Worm (Caenorhabditis elegans) whole organism, midembryonic: ENCODE results near the gene T07F10.5.

Experiments
- T22C8.4 ChIP-seq: fragments of 200-800 bp; sonication (Bioruptor generic); IDR thresholded peaks from 2 replicates; pipeline ENCODE4 v1.3.6; 2022; ENCODE audit warnings: missing genetic modification characterization, missing compliant biosample characterization
- cog-1 ChIP-seq: sonication (generic microtip); optimal IDR thresholded peaks from 2 replicates; lab custom pipeline; 2016; ENCODE audit warnings: missing genetic modification characterization, missing compliant biosample characterization
- flt-1 ChIP-seq: fragments of 200-800 bp; sonication (Bioruptor generic); IDR thresholded peaks from 2 replicates; pipeline ENCODE4 v1.3.6; 2022; ENCODE audit warnings: missing genetic modification characterization, missing compliant biosample characterization
- klf-2 ChIP-seq: fragments of 200-800 bp; sonication (Bioruptor generic); conservative IDR thresholded peaks from 2 replicates; pipeline ENCODE4 v1.3.6; 2022; ENCODE audit warnings: missing genetic modification reagents, missing genetic modification characterization, missing compliant biosample characterization
- med-1 ChIP-seq: sonication (generic microtip); optimal IDR thresholded peaks from 2 replicates; lab custom pipeline; 2017; ENCODE audit warnings: missing genetic modification characterization, mild to moderate bottlenecking, missing compliant biosample characterization, antibody characterized with exemption, missing genetic modification reagents; ENCODE audit not compliant: insufficient read depth
- ref-1 ChIP-seq: fragments of 200-800 bp; sonication (Bioruptor generic); conservative IDR thresholded peaks from 2 replicates; pipeline ENCODE4 v1.3.6; 2022; ENCODE audit warnings: missing genetic modification reagents, missing genetic modification characterization, missing compliant biosample characterization
- tab-1 ChIP-seq: fragments of 200-800 bp; sonication (Bioruptor generic); IDR thresholded peaks from 2 replicates; pipeline ENCODE4 v1.3.6; 2022; ENCODE audit warnings: missing genetic modification characterization, missing compliant biosample characterization
- ztf-23 ChIP-seq: fragments of 200-800 bp; sonication (Bioruptor generic); IDR thresholded peaks from 2 replicates; pipeline ENCODE4 v1.3.6; 2022; ENCODE audit warnings: missing genetic modification reagents, missing genetic modification characterization, missing compliant biosample characterization
- ztf-29 ChIP-seq: fragments of 200-800 bp; sonication (Bioruptor generic); IDR thresholded peaks from 2 replicates; pipeline ENCODE4 v1.3.6; 2022; ENCODE audit warnings: missing genetic modification reagents, missing genetic modification characterization, missing compliant biosample characterization

T07F10.5 gene

DNA sequence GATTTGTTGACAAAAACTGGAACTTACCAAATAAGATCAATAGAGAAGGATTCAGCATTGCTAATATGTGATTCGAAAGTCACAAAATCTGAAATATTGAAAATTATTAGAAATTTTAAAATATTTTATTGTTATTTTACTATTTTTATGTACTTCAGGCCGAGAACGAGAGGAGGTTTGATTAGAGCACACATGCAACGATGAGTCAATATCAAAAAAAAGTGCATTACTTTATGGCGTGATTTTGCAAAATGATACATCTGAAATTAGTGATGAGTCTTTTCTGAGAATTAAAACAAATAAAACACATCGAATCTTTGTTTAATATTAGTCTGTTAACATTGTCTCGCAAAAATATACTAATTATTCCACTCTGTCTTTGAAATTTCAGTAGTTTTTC, 21.0 kb upstream of the T07F10.5 start:
- TF ChIP-seq klf-2 (GFP tag; lab: Robert Waterston, UW) (no peak), T22C8.4 (no peak), ztf-29 (no peak), cog-1 (tag; lab: Kevin White, UChicago) (no peak), med-1 (no peak), tab-1 (GFP tag; lab: Robert Waterston, UW) (no peak), ref-1 (no peak), ztf-23 (GFP tag; lab: Robert Waterston, UW) (no peak), flt-1 (GFP tag; lab: Robert Waterston, UW) (no peak)

- TF ChIP-seq tab-1 (GFP tag; lab: Robert Waterston, UW) = no peak
- TF ChIP-seq ztf-23 (GFP tag; lab: Robert Waterston, UW) = no peak
- TF ChIP-seq med-1 = no peak
Measured at ce11 chrV:12845247-12845646, 20.5 kb upstream of the T07F10.5 start, which contains the start of gene C44H9.6. Gene C44H9.6, minus strand, starts transcription at chrV:12845347.

DNA sequence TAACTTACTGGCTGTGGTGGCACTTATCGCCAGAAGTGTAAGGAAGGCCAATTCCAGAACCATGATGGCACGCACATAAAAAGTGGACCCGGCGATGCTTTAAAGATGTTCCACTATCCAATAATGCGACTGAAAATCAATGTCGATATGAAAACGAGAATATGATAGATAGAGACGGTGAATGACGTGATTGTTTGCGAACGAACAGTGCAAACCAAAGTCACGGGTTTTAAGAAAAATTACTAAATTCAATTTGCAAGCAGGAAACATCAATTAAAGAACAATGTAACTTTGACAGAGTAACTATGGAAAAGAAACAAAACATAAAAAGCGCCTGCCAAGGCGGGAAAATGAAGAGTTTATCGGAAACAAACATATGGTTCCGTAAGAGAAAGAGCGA, 16.0 kb upstream of the T07F10.5 start, which contains the start of gene C44H9.5:
C44H9.5 (minus strand) TSS at position 129 of the 400 bp plus-strand sequence.
- TF ChIP-seq med-1 = no peak
- no peak for TF ChIP-seq klf-2 (GFP tag; lab: Robert Waterston, UW)
- TF ChIP-seq tab-1 (GFP tag; lab: Robert Waterston, UW) = no peak
- TF ChIP-seq ztf-23 (GFP tag; lab: Robert Waterston, UW) = no peak
- no peak for TF ChIP-seq ztf-29
- TF ChIP-seq T22C8.4 = no peak
- TF ChIP-seq flt-1 (GFP tag; lab: Robert Waterston, UW) = no peak
- no peak for TF ChIP-seq cog-1 (tag; lab: Kevin White, UChicago)
- TF ChIP-seq ref-1 = no peak

DNA sequence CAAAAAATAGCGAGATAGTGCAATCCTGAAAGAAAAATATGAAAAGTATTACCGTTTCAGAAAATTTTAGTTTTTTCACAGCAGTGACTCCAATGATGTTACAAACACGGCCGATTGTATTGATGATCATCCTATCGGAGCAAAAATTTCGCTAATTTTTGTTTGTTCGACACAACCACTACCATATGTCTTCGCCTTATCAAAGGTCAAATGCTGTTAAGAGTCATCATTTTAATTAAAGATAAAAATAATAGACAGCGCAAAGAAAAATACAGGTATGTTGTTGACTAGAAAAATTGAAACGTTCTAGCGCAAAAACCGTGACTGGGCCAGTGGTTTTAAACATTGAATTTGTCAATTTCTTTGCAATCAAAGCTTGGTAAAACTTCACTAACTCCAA, 13.4 kb upstream of the T07F10.5 start:
- TF ChIP-seq ztf-29 = no peak
- TF ChIP-seq tab-1 (GFP tag; lab: Robert Waterston, UW) = no peak
- no peak for TF ChIP-seq klf-2 (GFP tag; lab: Robert Waterston, UW)
- no peak for TF ChIP-seq flt-1 (GFP tag; lab: Robert Waterston, UW)
- no peak for TF ChIP-seq ztf-23 (GFP tag; lab: Robert Waterston, UW)
- no peak for TF ChIP-seq ref-1
- no peak for TF ChIP-seq cog-1 (tag; lab: Kevin White, UChicago)
- TF ChIP-seq T22C8.4 = no peak
- no peak for TF ChIP-seq med-1

DNA sequence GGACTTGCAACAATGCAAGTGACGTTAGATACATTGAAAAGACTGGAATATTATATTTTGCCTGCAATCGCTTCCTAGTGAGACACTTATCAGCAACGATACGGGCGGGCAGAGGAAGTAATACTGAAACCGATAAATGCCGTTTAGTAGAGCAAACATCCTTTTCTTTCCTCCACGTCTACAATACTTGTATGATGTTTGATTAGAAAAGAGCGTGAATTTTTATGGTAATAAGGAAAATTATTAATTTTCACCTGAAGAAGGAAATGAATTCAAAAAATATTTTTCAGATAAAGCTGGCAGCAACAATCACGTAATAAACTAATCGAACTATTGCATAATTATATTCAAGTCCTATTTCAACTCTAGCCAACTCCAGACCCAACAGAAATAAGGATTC, 10.9 kb upstream of the T07F10.5 start, which contains the start of gene C44H9.7:
C44H9.7 (minus strand) TSS at position 101 of the 400 bp plus-strand sequence.
- TF ChIP-seq cog-1 (tag; lab: Kevin White, UChicago) (no peak), ztf-23 (GFP tag; lab: Robert Waterston, UW) (no peak), tab-1 (GFP tag; lab: Robert Waterston, UW) (no peak), med-1 (no peak), ref-1 (no peak), T22C8.4 (no peak), flt-1 (GFP tag; lab: Robert Waterston, UW) (no peak), klf-2 (GFP tag; lab: Robert Waterston, UW) (no peak), ztf-29 (no peak)

DNA sequence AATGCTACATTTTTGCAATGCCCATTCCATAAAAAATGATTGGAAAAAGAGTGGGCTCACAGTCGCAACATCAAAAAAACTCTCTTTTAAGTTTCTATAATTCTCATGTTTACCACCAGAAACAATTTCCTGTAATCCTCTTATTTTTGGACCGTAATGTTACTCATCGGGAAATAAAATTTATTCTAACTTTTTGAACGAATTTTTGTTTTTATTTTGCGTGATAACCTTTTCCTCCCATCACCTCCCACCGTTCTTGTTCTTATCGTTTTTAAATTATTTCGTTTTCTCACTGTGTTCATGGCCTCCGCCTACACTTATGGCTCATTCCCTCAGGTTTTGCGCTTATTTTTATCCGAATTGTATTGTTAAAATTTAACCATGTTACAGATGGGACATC, 6.6 kb upstream of the T07F10.5 start, which contains the start of gene anp-1:
anp-1 (plus strand) TSS at position 301 of the 400 bp plus-strand sequence.
- TF ChIP-seq cog-1 (tag; lab: Kevin White, UChicago) = no peak
- no peak for TF ChIP-seq tab-1 (GFP tag; lab: Robert Waterston, UW)
- no peak for TF ChIP-seq ztf-29
- TF ChIP-seq flt-1 (GFP tag; lab: Robert Waterston, UW) = no peak
- TF ChIP-seq ref-1 = no peak
- no peak for TF ChIP-seq T22C8.4
- TF ChIP-seq med-1 = no peak
- TF ChIP-seq klf-2 (GFP tag; lab: Robert Waterston, UW) = no peak
- TF ChIP-seq ztf-23 (GFP tag; lab: Robert Waterston, UW) = no peak

ce11 chrV:12867997-12868396, 2.3 kb downstream of the T07F10.5 start, which contains the start of gene nspg-1:
Gene nspg-1, minus strand, starts transcription at chrV:12868097.
- TF ChIP-seq ztf-23 (GFP tag; lab: Robert Waterston, UW) (no peak), klf-2 (GFP tag; lab: Robert Waterston, UW) (no peak), flt-1 (GFP tag; lab: Robert Waterston, UW) (no peak), ztf-29 (no peak), med-1 (no peak), ref-1 (no peak), tab-1 (GFP tag; lab: Robert Waterston, UW) (no peak), cog-1 (tag; lab: Kevin White, UChicago) (no peak), T22C8.4 (no peak)

ce11 chrV:12869948-12870347, 4.2 kb downstream of the T07F10.5 start, which contains the start of gene T07F10.3:
Gene T07F10.3, minus strand, starts transcription at chrV:12870045.
- TF ChIP-seq klf-2 (GFP tag; lab: Robert Waterston, UW) (peak; percentile 67; the same call in 1 of the 2 replicates), cog-1 (tag; lab: Kevin White, UChicago) (peak; percentile 77), T22C8.4 (peak; percentile 23; the same call in 1 of the 2 replicates), ztf-29 (no peak), ztf-23 (GFP tag; lab: Robert Waterston, UW) (peak; percentile 87), flt-1 (GFP tag; lab: Robert Waterston, UW) (peak; percentile 85), ref-1 (no peak), tab-1 (GFP tag; lab: Robert Waterston, UW) (no peak), med-1 (no peak)

DNA sequence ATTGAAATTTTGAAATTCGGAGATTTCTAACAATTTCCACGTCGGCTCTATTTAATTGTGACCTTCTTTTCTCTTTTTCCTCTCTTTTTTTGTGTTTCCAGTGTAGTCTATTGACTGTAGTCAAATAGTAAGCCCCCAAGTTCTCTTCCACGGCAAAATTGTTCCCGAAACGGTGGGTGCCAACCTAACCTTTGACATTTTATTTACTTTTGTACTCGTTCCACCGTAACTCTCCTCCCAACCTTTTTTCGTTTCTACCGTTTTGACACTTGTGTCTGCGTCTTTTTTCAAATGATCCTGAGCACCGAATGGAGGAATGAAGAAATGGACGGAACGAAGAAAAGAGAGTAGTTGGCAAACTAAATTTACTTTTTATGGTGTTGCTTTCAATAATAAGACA, 5.0 kb downstream of the T07F10.5 start:
- TF ChIP-seq ref-1 = no peak
- TF ChIP-seq flt-1 (GFP tag; lab: Robert Waterston, UW) = no peak
- no peak for TF ChIP-seq ztf-29
- TF ChIP-seq tab-1 (GFP tag; lab: Robert Waterston, UW) = no peak
- TF ChIP-seq T22C8.4 = no peak
- TF ChIP-seq cog-1 (tag; lab: Kevin White, UChicago) = no peak
- TF ChIP-seq ztf-23 (GFP tag; lab: Robert Waterston, UW) = no peak
- no peak for TF ChIP-seq med-1
- TF ChIP-seq klf-2 (GFP tag; lab: Robert Waterston, UW) = no peak

DNA sequence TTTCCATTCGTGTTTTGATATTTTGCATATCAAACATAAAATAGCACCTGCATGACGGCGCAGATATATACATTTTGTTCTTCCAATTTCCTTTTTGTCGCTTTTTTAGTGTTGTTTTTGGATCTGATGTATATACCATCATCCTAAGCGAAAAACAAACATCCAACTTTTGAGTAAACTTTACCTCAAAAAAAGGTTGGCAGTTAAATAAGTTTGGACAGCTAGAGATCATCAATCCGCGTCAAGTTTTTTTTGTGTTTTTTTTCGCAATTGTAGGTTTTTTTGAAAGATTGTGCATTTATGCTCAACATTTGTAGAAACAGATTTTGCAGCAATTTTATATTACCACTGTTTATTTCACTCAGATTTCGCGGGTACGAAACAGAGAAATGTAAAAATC, 6.0 kb downstream of the T07F10.5 start, which contains the start of gene bus-19:
bus-19 (plus strand) TSS at position 301 of the 400 bp plus-strand sequence.
- TF ChIP-seq ref-1 (no peak), ztf-29 (no peak)
